Worm (Caenorhabditis elegans): ENCODE data around the gene F34D10.9.

DNA sequence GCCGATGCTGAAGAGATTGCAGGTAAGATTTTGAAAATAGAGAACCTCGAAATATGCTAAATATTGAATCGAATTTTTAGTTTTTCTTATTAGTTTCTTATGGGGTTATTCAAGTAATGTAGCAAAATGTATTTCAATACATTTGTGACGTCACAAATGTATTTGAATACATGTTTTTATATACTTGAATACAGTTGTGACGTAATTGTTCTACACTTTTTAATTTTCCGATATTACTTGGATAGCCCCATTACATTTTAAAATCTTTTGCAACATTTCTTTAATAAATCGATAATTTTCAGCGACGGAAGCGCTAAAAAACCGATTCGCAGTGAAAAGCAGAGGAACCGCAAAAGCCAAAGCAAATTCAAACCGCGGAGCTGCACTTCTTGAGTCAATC lies 8.9 kb upstream of the F34D10.9 start:
- TF ChIP-seq tbx-37 (GFP tag; conservative IDR thresholded peaks at IDR 0.05) (no peak), flt-1 (GFP tag; IDR thresholded peaks at IDR 0.05) (no peak), tra-4 (tag; optimal IDR thresholded peaks at IDR 0.05) (no peak), F13C5.2 (tag; optimal IDR thresholded peaks at IDR 0.05) (no peak), ama-1 (optimal IDR thresholded peaks at IDR 0.05) (no peak), hmbx-1 (tag; optimal IDR thresholded peaks at IDR 0.05) (no peak), aly-1 (tag; optimal IDR thresholded peaks at IDR 0.05) (no peak), tbx-11 (GFP tag; IDR thresholded peaks at IDR 0.05) (no peak), ets-7 (tag; optimal IDR thresholded peaks at IDR 0.05) (no peak), B0310.2 (tag; optimal IDR thresholded peaks at IDR 0.05) (no peak)
